Fruit fly (Drosophila melanogaster) whole organism, adult: ENCODE data around the gene dpy.

Experiments
- CG11617 ChIP-seq: fragments of 200-800 bp; sonication (Bioruptor generic); optimal IDR thresholded peaks from 2 replicates; lab custom pipeline; 2017; ENCODE audit warnings: mild to moderate bottlenecking, missing biosample characterization, missing genetic modification reagents, missing genetic modification characterization
- CG12768 ChIP-seq: fragments of 200-800 bp; sonication (Bioruptor generic); optimal IDR thresholded peaks from 2 replicates; lab custom pipeline; 2017; ENCODE audit warnings: missing biosample characterization, missing genetic modification characterization, mild to moderate bottlenecking, moderate library complexity, missing genetic modification reagents
- CG33017 ChIP-seq: fragments of 200-800 bp; sonication (Bioruptor generic); optimal IDR thresholded peaks from 2 replicates; lab custom pipeline; 2018; ENCODE audit warnings: missing biosample characterization, mild to moderate bottlenecking, missing genetic modification characterization, moderate library complexity
- CG7101 ChIP-seq: fragments of 200-800 bp; sonication (Bioruptor generic); optimal IDR thresholded peaks from 2 replicates; lab custom pipeline; 2018; ENCODE audit warnings: missing biosample characterization, mild to moderate bottlenecking, missing genetic modification characterization, moderate library complexity
- Mnt ChIP-seq: fragments of 200-800 bp; sonication (Bioruptor generic); optimal IDR thresholded peaks from 2 replicates; lab custom pipeline; 2016; ENCODE audit warnings: missing biosample characterization, mild to moderate bottlenecking, missing genetic modification characterization
- cic ChIP-seq: fragments of 200-800 bp; sonication (Bioruptor generic); optimal IDR thresholded peaks from 2 replicates; lab custom pipeline; 2017; ENCODE audit warnings: missing biosample characterization, mild to moderate bottlenecking, missing genetic modification characterization, moderate library complexity
- kay ChIP-seq: fragments of 200-800 bp; sonication (Bioruptor generic); peaks from one replicate; lab custom pipeline; 2016; ENCODE audit warnings: missing biosample characterization, missing genetic modification characterization, borderline replicate concordance
- ovo ChIP-seq: fragments of 200-800 bp; sonication (Bioruptor generic); optimal IDR thresholded peaks from 2 replicates; lab custom pipeline; 2016; ENCODE audit warnings: missing biosample characterization, missing genetic modification characterization
- toe ChIP-seq: fragments of 200-800 bp; sonication (Bioruptor generic); optimal IDR thresholded peaks from 2 replicates; lab custom pipeline; 2016; ENCODE audit warnings: missing biosample characterization, missing genetic modification characterization

- TF ChIP-seq CG12768 (GFP tag; lab: Kevin White, UChicago), result peak; percentile 95
- TF ChIP-seq cic (GFP tag; lab: Kevin White, UChicago), result peak; percentile 54
- peak; percentile 94 for TF ChIP-seq CG7101
- peak; percentile 91 for TF ChIP-seq Mnt (GFP tag; lab: Kevin White, UChicago)
- peak; percentile 90 for TF ChIP-seq CG11617
- TF ChIP-seq toe, result no peak
- peak; percentile 77 for TF ChIP-seq ovo (GFP tag; lab: Kevin White, UChicago)
- TF ChIP-seq kay, result no peak
- TF ChIP-seq CG33017, result peak; percentile 93
These were observed 165.5 kb downstream of the dpy start, which contains the start of gene MFS18 for dm6 chr2L:4448582-4449016.
